Worm (Caenorhabditis elegans) whole organism, early embryonic: ENCODE results near the gene Y54G2A.28.
"Not testable (repeated sequence)": the region's sequence is repeated elsewhere in the genome, so short reads cannot be mapped to it uniquely, and the experiment has no call there.

Experiments used
- B0310.2 ChIP-seq: sonication (generic microtip); optimal IDR thresholded peaks from 2 replicates; lab custom pipeline; 2016; ENCODE audit warnings: mild to moderate bottlenecking, missing genetic modification characterization, missing compliant biosample characterization
- F13C5.2 ChIP-seq: sonication (generic microtip); optimal IDR thresholded peaks from 2 replicates; lab custom pipeline; 2017; ENCODE audit warnings: mild to moderate bottlenecking, missing genetic modification characterization, inconsistent platforms, missing compliant biosample characterization
- ama-1 ChIP-seq: fragments of 150-350 bp; optimal IDR thresholded peaks from 2 replicates; lab custom pipeline; 2014
- ceh-13 ChIP-seq: fragments of 200-800 bp; sonication (Bioruptor generic); optimal IDR thresholded peaks from 2 replicates; lab custom pipeline; 2018; ENCODE audit warnings: mild to moderate bottlenecking, missing genetic modification characterization, missing compliant biosample characterization
- ets-7 ChIP-seq: sonication (generic microtip); optimal IDR thresholded peaks from 2 replicates; lab custom pipeline; 2016; ENCODE audit warnings: missing genotype, missing genetic modification characterization, missing compliant biosample characterization
- flt-1 ChIP-seq: fragments of 200-800 bp; sonication (Bioruptor generic); IDR thresholded peaks from 2 replicates; pipeline ENCODE4 v1.3.6; 2022; ENCODE audit warnings: missing genetic modification characterization, missing compliant biosample characterization
- hmbx-1 ChIP-seq: sonication (generic microtip); optimal IDR thresholded peaks from 2 replicates; lab custom pipeline; 2016; ENCODE audit warnings: mild to moderate bottlenecking, missing genetic modification characterization, missing compliant biosample characterization
- hmg-4 ChIP-seq: fragments of 200-800 bp; sonication (Bioruptor generic); optimal IDR thresholded peaks from 2 replicates; lab custom pipeline; 2018; ENCODE audit warnings: mild to moderate bottlenecking, missing genetic modification characterization, missing compliant biosample characterization
- hnd-1 ChIP-seq: sonication (generic microtip); optimal IDR thresholded peaks from 2 replicates; lab custom pipeline; 2016; ENCODE audit warnings: missing genetic modification characterization, missing compliant biosample characterization
- scrt-1 ChIP-seq: fragments of 200-800 bp; sonication (Bioruptor generic); IDR thresholded peaks from 2 replicates; pipeline ENCODE4 v1.3.6; 2022; ENCODE audit warnings: missing genetic modification characterization, missing compliant biosample characterization
- sea-1 ChIP-seq: fragments of 200-800 bp; sonication (Bioruptor generic); conservative IDR thresholded peaks from 2 replicates; pipeline ENCODE4 v1.3.6; 2022; ENCODE audit warnings: missing genetic modification characterization, missing compliant biosample characterization
- tbx-11 ChIP-seq: fragments of 200-800 bp; sonication (Bioruptor generic); IDR thresholded peaks from 2 replicates; pipeline ENCODE4 v1.3.6; 2022; ENCODE audit warnings: missing genetic modification characterization, missing compliant biosample characterization
- tbx-37 ChIP-seq: fragments of 200-800 bp; sonication (Bioruptor generic); conservative IDR thresholded peaks from 2 replicates; pipeline ENCODE4 v1.3.6; 2022; ENCODE audit warnings: missing genetic modification reagents, missing genetic modification characterization, missing compliant biosample characterization

DNA sequence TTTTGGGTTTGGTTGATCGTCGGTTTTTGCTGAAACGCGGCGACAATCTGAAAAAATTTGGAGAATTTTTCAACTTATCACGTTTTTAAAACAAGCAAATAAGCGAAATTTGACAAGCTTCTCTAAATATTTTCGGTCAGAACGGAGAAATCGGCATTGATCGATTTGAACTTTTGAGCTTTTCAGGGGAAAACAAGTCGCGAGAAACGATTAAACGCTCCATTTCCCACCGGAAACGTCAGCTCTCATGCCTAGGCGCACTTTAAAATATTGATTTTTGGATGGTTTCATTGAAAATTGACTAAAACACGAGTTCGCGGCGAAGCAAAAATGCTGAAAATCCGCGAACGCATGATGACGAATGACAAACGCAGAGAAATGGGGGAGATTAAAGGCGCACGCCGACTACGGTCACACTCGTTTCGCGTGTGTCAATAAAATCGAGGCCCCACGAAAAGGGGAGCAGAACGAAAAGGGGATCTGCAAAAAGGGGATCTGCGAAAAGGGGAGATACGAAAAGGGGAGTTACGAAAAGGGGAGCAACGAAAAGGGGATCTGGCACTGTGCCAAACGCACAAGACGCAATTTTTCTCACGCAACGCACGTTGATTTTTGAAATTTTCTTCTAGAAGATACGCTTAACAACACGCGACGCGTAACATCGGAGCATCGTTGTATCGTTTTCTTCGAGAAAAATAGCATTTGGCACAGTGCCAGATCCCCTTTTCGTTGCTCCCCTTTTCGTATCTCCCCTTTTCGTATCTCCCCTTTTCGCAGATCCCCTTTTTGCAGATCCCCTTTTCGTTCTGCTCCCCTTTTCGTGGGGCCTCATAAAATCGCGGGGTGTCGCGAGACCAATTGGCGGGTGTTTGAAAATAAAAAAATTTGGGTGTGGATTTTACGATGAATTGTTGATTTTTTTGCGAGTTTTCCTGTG, 38.1 kb upstream of the Y54G2A.28 start, which contains the start of gene eel-1:
- not testable (repeated sequence) for TF ChIP-seq ama-1 (lab: Kevin White, UChicago); hmbx-1 (tag; lab: Kevin White, UChicago)
- TF ChIP-seq scrt-1 (GFP tag; lab: Robert Waterston, UW) (peak; percentile 86), tbx-11 (GFP tag; lab: Robert Waterston, UW) (peak; percentile 89), hnd-1 (tag; lab: Kevin White, UChicago) (peak; percentile 71), sea-1 (peak; percentile 90), flt-1 (GFP tag; lab: Robert Waterston, UW) (peak; percentile 80), ceh-13 (GFP tag; lab: Kevin White, UChicago) (peak; percentile 43), ets-7 (tag; lab: Kevin White, UChicago) (peak; percentile 92), tbx-37 (GFP tag; lab: Robert Waterston, UW) (peak; percentile 93), F13C5.2 (tag; lab: Kevin White, UChicago) (peak; percentile 38), B0310.2 (tag; lab: Kevin White, UChicago) (peak; percentile 59), hmg-4 (GFP tag; lab: Kevin White, UChicago) (peak; percentile 84)
